Worm (Caenorhabditis elegans) whole organism, L4 larva: ENCODE data around the gene dpy-1.

ENCODE experiments used
- ces-1 ChIP-seq: fragments of 150-350 bp; sonication (generic microtip); optimal IDR thresholded peaks from 4 replicates; lab custom pipeline; 2014; ENCODE audit warnings: missing biosample characterization, missing genetic modification reagents, missing genetic modification characterization
- lir-3 ChIP-seq: sonication (generic microtip); optimal IDR thresholded peaks from 2 replicates; lab custom pipeline; 2016; ENCODE audit warnings: mild to moderate bottlenecking, missing genetic modification characterization, missing compliant biosample characterization

DNA sequence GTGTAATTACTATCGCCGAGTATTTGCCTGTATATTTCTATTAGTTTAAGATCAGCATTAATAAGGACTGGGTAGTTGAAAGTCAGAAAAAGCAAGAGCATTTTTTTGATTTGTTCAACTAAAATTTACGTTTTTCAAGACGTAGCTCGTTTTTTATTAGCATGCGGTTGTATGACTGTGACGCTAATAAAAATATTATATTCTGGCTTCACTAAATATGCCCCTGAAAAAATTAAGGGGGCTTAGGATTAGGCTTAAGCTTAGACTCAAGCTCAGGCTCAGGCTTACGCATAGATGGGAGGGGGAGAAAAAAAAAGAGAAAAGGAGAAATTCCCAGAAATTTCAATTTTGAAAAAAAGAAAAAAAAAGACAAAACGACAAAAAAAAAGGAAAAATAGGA lies 9.8 kb upstream of the dpy-1 start, which contains the start of gene Y39A3A.2:
- TF ChIP-seq lir-3 (tag; lab: Kevin White, UChicago) (no peak), ces-1 (no peak)
